Worm (Caenorhabditis elegans) whole organism, late embryonic: ENCODE measurements around the gene mpst-7.

Source experiments
- ceh-2 ChIP-seq: sonication (generic microtip); optimal IDR thresholded peaks from 2 replicates; lab custom pipeline; 2016; ENCODE audit warnings: missing genotype, missing genetic modification characterization, missing compliant biosample characterization
- ceh-48 ChIP-seq: sonication (generic microtip); optimal IDR thresholded peaks from 2 replicates; lab custom pipeline; 2016; ENCODE audit warnings: missing genetic modification characterization, inconsistent platforms, missing compliant biosample characterization
- ets-4 ChIP-seq: sonication (generic microtip); optimal IDR thresholded peaks from 2 replicates; lab custom pipeline; 2016; ENCODE audit warnings: missing genetic modification characterization, missing compliant biosample characterization
- hlh-30 ChIP-seq: sonication (generic microtip); optimal IDR thresholded peaks from 2 replicates; lab custom pipeline; 2017; ENCODE audit warnings: antibody characterized with exemption, missing genetic modification characterization, missing compliant biosample characterization; ENCODE audit not compliant: insufficient read depth
- lin-11 ChIP-seq: fragments of 200-800 bp; sonication (Bioruptor generic); optimal IDR thresholded peaks from 2 replicates; lab custom pipeline; 2018; ENCODE audit warnings: mild to moderate bottlenecking, missing genetic modification characterization, missing compliant biosample characterization
- nfya-1 ChIP-seq: sonication (generic microtip); optimal IDR thresholded peaks from 2 replicates; lab custom pipeline; 2017; ENCODE audit warnings: missing genetic modification characterization, mild to moderate bottlenecking, missing compliant biosample characterization, antibody characterized with exemption, moderate library complexity
- pha-4 ChIP-seq: fragments of 150-350 bp; optimal IDR thresholded peaks from 2 replicates; lab custom pipeline; 2018; ENCODE audit warnings: missing biosample characterization, missing genetic modification reagents, missing genetic modification characterization

ce11 chrV:12924128-12924527, 36.8 kb downstream of the mpst-7 start, which contains the start of gene pqn-67:
- no peak for TF ChIP-seq pha-4 (tag; lab: Kevin White, UChicago)
- no peak for TF ChIP-seq nfya-1 (tag; lab: Kevin White, UChicago)
- no peak for TF ChIP-seq ceh-48
- no peak for TF ChIP-seq lin-11 (tag; lab: Kevin White, UChicago)
- TF ChIP-seq hlh-30 (tag; lab: Kevin White, UChicago), result no peak
- TF ChIP-seq ceh-2 (tag; lab: Kevin White, UChicago), result no peak
- TF ChIP-seq ets-4, result no peak
